Fruit fly (Drosophila melanogaster) whole organism, embryonic: ENCODE data around the gene Eig71Ed.
A peak's percentile ranks its signal among the peaks of the same experiment; 100 is the strongest.

Experiments
- Ada2b ChIP-seq: fragments of 200-800 bp; sonication (Bioruptor generic); IDR thresholded peaks from 2 replicates; pipeline ENCODE4 v1.3.6; 2022; ENCODE audit warnings: missing biosample characterization, missing genetic modification characterization
- Blimp-1 ChIP-seq: fragments of 200-800 bp; sonication (Bioruptor generic); optimal IDR thresholded peaks from 3 replicates; lab custom pipeline; 2018; ENCODE audit warnings: missing biosample characterization, missing genetic modification characterization, mild to moderate bottlenecking, moderate library complexity, missing genetic modification reagents
- CG10565 ChIP-seq: fragments of 200-800 bp; sonication (Bioruptor generic); optimal IDR thresholded peaks from 3 replicates; lab custom pipeline; 2016; ENCODE audit warnings: missing biosample characterization, mild to moderate bottlenecking, missing genetic modification characterization
- CG11695 ChIP-seq: fragments of 200-800 bp; sonication (Bioruptor generic); IDR thresholded peaks from 3 replicates; pipeline ENCODE4 v1.3.6; 2022; ENCODE audit warnings: missing biosample characterization, missing genetic modification characterization
- CG12155 ChIP-seq: fragments of 200-800 bp; sonication (Bioruptor generic); optimal IDR thresholded peaks from 3 replicates; lab custom pipeline; 2016; ENCODE audit warnings: missing biosample characterization, missing genetic modification characterization
- CG13624 ChIP-seq: fragments of 200-800 bp; sonication (Bioruptor generic); optimal IDR thresholded peaks from 2 replicates; lab custom pipeline; 2016; ENCODE audit warnings: missing biosample characterization, missing genetic modification characterization
- CG15601 ChIP-seq: fragments of 200-800 bp; sonication (Bioruptor generic); optimal IDR thresholded peaks from 3 replicates; lab custom pipeline; 2019; ENCODE audit warnings: missing biosample characterization, mild to moderate bottlenecking, missing genetic modification characterization, moderate library complexity
- CG16779 ChIP-seq: fragments of 200-800 bp; sonication (Bioruptor generic); IDR thresholded peaks from 2 replicates; pipeline ENCODE4 v1.3.6; 2022; ENCODE audit warnings: missing biosample characterization, missing genetic modification characterization
- CG16815 ChIP-seq: fragments of 200-800 bp; sonication (Bioruptor generic); optimal IDR thresholded peaks from 3 replicates; lab custom pipeline; 2017; ENCODE audit warnings: missing biosample characterization, mild to moderate bottlenecking, missing genetic modification characterization
- CG17385 ChIP-seq: fragments of 200-800 bp; sonication (Bioruptor generic); optimal IDR thresholded peaks from 3 replicates; lab custom pipeline; 2018; ENCODE audit warnings: missing biosample characterization, mild to moderate bottlenecking, missing genetic modification characterization
- CG30403 ChIP-seq: fragments of 200-800 bp; sonication (Bioruptor generic); optimal IDR thresholded peaks from 3 replicates; lab custom pipeline; 2016; ENCODE audit warnings: missing biosample characterization, missing genetic modification characterization
- CG31224 ChIP-seq: fragments of 200-800 bp; sonication (Bioruptor generic); IDR thresholded peaks from 2 replicates; pipeline ENCODE4 v1.3.6; 2022; ENCODE audit warnings: missing biosample characterization, missing genetic modification characterization
- CG4707 ChIP-seq: fragments of 200-800 bp; sonication (Bioruptor generic); optimal IDR thresholded peaks from 2 replicates; lab custom pipeline; 2018; ENCODE audit warnings: missing biosample characterization, mild to moderate bottlenecking, missing genetic modification characterization, moderate library complexity
- CG5953 ChIP-seq: fragments of 200-800 bp; sonication (Bioruptor generic); IDR thresholded peaks from 2 replicates; pipeline ENCODE4 v1.3.6; 2022; ENCODE audit warnings: missing biosample characterization, missing genetic modification characterization
- CG6791 ChIP-seq: fragments of 200-800 bp; sonication (Bioruptor generic); IDR thresholded peaks from 3 replicates; pipeline ENCODE4 v1.3.6; 2022; ENCODE audit warnings: missing biosample characterization, missing genetic modification characterization; ENCODE audit not compliant: partially characterized antibody
- CG6854 ChIP-seq: fragments of 200-800 bp; sonication (Bioruptor generic); optimal IDR thresholded peaks from 3 replicates; lab custom pipeline; 2017; ENCODE audit warnings: missing biosample characterization, mild to moderate bottlenecking, missing genetic modification characterization
- CG8359 ChIP-seq: fragments of 200-800 bp; sonication (Bioruptor generic); optimal IDR thresholded peaks from 2 replicates; lab custom pipeline; 2017; ENCODE audit warnings: missing biosample characterization, mild to moderate bottlenecking, missing genetic modification characterization, borderline replicate concordance
- CG8944 ChIP-seq: fragments of 200-800 bp; sonication (Bioruptor generic); optimal IDR thresholded peaks from 3 replicates; lab custom pipeline; 2016; ENCODE audit warnings: missing biosample characterization, missing genetic modification characterization
- CG9932 ChIP-seq: fragments of 200-800 bp; sonication (Bioruptor generic); IDR thresholded peaks from 2 replicates; pipeline ENCODE4 v1.3.6; 2022; ENCODE audit warnings: missing biosample characterization, missing genetic modification characterization
- H2.0 ChIP-seq: fragments of 200-800 bp; sonication (Bioruptor generic); IDR thresholded peaks from 2 replicates; pipeline ENCODE4 v1.3.6; 2022; ENCODE audit warnings: missing biosample characterization, missing genetic modification characterization
- NK7.1 ChIP-seq: fragments of 200-800 bp; sonication (Bioruptor generic); optimal IDR thresholded peaks from 3 replicates; lab custom pipeline; 2016; ENCODE audit warnings: missing biosample characterization, missing genetic modification characterization
- Opbp ChIP-seq: fragments of 200-800 bp; sonication (Bioruptor generic); IDR thresholded peaks from 3 replicates; pipeline ENCODE4 v1.3.6; 2022; ENCODE audit warnings: missing biosample characterization, missing genetic modification characterization; ENCODE audit not compliant: partially characterized antibody
- PHDP ChIP-seq: fragments of 200-800 bp; sonication (Bioruptor generic); optimal IDR thresholded peaks from 3 replicates; lab custom pipeline; 2018; ENCODE audit warnings: missing biosample characterization, mild to moderate bottlenecking, missing genetic modification characterization, moderate library complexity
- Sox102F ChIP-seq: fragments of 200-800 bp; sonication (Bioruptor generic); optimal IDR thresholded peaks from 2 replicates; lab custom pipeline; 2018; ENCODE audit warnings: missing biosample characterization, mild to moderate bottlenecking, missing genetic modification characterization, moderate library complexity
- Sry-δ ChIP-seq: fragments of 200-800 bp; sonication (Bioruptor generic); optimal IDR thresholded peaks from 2 replicates; lab custom pipeline; 2016; ENCODE audit warnings: missing biosample characterization, missing genetic modification characterization
- ac ChIP-seq: fragments of 200-800 bp; sonication (Bioruptor generic); optimal IDR thresholded peaks from 3 replicates; lab custom pipeline; 2017; ENCODE audit warnings: missing biosample characterization, mild to moderate bottlenecking, missing genetic modification characterization
- aop ChIP-seq: fragments of 200-800 bp; sonication (Bioruptor generic); IDR thresholded peaks from 2 replicates; pipeline ENCODE4 v1.3.6; 2022; ENCODE audit warnings: missing biosample characterization, missing genetic modification characterization
- ap ChIP-seq: fragments of 200-800 bp; sonication (Bioruptor generic); IDR thresholded peaks from 2 replicates; pipeline ENCODE4 v1.3.6; 2022; ENCODE audit warnings: missing biosample characterization, missing genetic modification characterization
- ase ChIP-seq: fragments of 200-800 bp; sonication (Bioruptor generic); IDR thresholded peaks from 3 replicates; pipeline ENCODE4 v1.3.6; 2022; ENCODE audit warnings: missing biosample characterization, missing genetic modification characterization
- bowl ChIP-seq: fragments of 200-800 bp; sonication (Bioruptor generic); IDR thresholded peaks from 2 replicates; pipeline ENCODE4 v1.3.6; 2022; ENCODE audit warnings: missing biosample characterization, missing genetic modification characterization
- caup ChIP-seq: fragments of 200-800 bp; sonication (Bioruptor generic); optimal IDR thresholded peaks from 3 replicates; lab custom pipeline; 2017; ENCODE audit warnings: missing biosample characterization, mild to moderate bottlenecking, missing genetic modification characterization, moderate library complexity; ENCODE audit not compliant: severe bottlenecking
- crc ChIP-seq: fragments of 200-800 bp; sonication (Bioruptor generic); optimal IDR thresholded peaks from 2 replicates; lab custom pipeline; 2016; ENCODE audit warnings: missing biosample characterization, missing genetic modification characterization
- dati ChIP-seq: fragments of 200-800 bp; sonication (Bioruptor generic); IDR thresholded peaks from 2 replicates; pipeline ENCODE4 v1.3.6; 2022; ENCODE audit warnings: missing biosample characterization, missing genetic modification characterization
- dimm ChIP-seq: fragments of 200-800 bp; sonication (Bioruptor generic); IDR thresholded peaks from 2 replicates; pipeline ENCODE4 v1.3.6; 2022; ENCODE audit warnings: missing biosample characterization, missing genetic modification characterization
- exex ChIP-seq: fragments of 200-800 bp; sonication (Bioruptor generic); optimal IDR thresholded peaks from 4 replicates; lab custom pipeline; 2018; ENCODE audit warnings: missing biosample characterization, mild to moderate bottlenecking, missing genetic modification characterization, moderate library complexity
- eyg ChIP-seq: fragments of 200-800 bp; sonication (Bioruptor generic); optimal IDR thresholded peaks from 3 replicates; lab custom pipeline; 2016; ENCODE audit warnings: missing biosample characterization, missing genetic modification characterization
- gfzf ChIP-seq: fragments of 200-800 bp; sonication (Bioruptor generic); optimal IDR thresholded peaks from 2 replicates; lab custom pipeline; 2016; ENCODE audit warnings: missing biosample characterization, mild to moderate bottlenecking, missing genetic modification characterization, moderate library complexity
- h ChIP-seq: fragments of >200 bp; optimal IDR thresholded peaks from 2 replicates; lab custom pipeline; 2017
- hbn ChIP-seq: fragments of 200-800 bp; sonication (Bioruptor generic); IDR thresholded peaks from 2 replicates; pipeline ENCODE4 v1.3.6; 2022; ENCODE audit warnings: missing biosample characterization, missing genetic modification characterization; ENCODE audit not compliant: partially characterized antibody
- hth ChIP-seq: fragments of >200 bp; optimal IDR thresholded peaks from 2 replicates; lab custom pipeline; 2017; ENCODE audit warnings: inconsistent platforms
- kah ChIP-seq: fragments of 200-800 bp; sonication (Bioruptor generic); optimal IDR thresholded peaks from 2 replicates; lab custom pipeline; 2018; ENCODE audit warnings: missing biosample characterization, mild to moderate bottlenecking, missing genetic modification characterization
- knrl ChIP-seq: fragments of 200-800 bp; sonication (Bioruptor generic); IDR thresholded peaks from 3 replicates; pipeline ENCODE4 v1.3.6; 2022; ENCODE audit warnings: missing biosample characterization, missing genetic modification characterization; ENCODE audit not compliant: partially characterized antibody
- pnt ChIP-seq: fragments of 200-800 bp; sonication (Bioruptor generic); optimal IDR thresholded peaks from 3 replicates; lab custom pipeline; 2016; ENCODE audit warnings: missing biosample characterization, missing genetic modification characterization
- ranshi ChIP-seq: fragments of 200-800 bp; sonication (Bioruptor generic); IDR thresholded peaks from 2 replicates; pipeline ENCODE4 v1.3.6; 2022; ENCODE audit warnings: missing biosample characterization, missing genetic modification characterization
- sr ChIP-seq: fragments of 200-800 bp; sonication (Bioruptor generic); IDR thresholded peaks from 3 replicates; pipeline ENCODE4 v1.3.6; 2022; ENCODE audit warnings: missing biosample characterization, missing genetic modification characterization
- trem ChIP-seq: fragments of 200-800 bp; optimal IDR thresholded peaks from 3 replicates; lab custom pipeline; 2019; ENCODE audit warnings: missing biosample characterization, mild to moderate bottlenecking, missing genetic modification characterization, moderate library complexity
- tup ChIP-seq: fragments of 200-800 bp; sonication (Bioruptor generic); optimal IDR thresholded peaks from 2 replicates; lab custom pipeline; 2016; ENCODE audit warnings: missing biosample characterization, mild to moderate bottlenecking, missing genetic modification characterization, moderate library complexity
- wdn ChIP-seq: fragments of 200-800 bp; sonication (Bioruptor generic); IDR thresholded peaks from 2 replicates; pipeline ENCODE4 v1.3.6; 2022; ENCODE audit warnings: missing biosample characterization, missing genetic modification characterization
- wek ChIP-seq: fragments of 200-800 bp; sonication (Bioruptor generic); optimal IDR thresholded peaks from 3 replicates; lab custom pipeline; 2018; ENCODE audit warnings: missing biosample characterization, mild to moderate bottlenecking, missing genetic modification characterization, moderate library complexity
- zen ChIP-seq: fragments of 200-800 bp; sonication (Bioruptor generic); optimal IDR thresholded peaks from 3 replicates; lab custom pipeline; 2018; ENCODE audit warnings: missing biosample characterization, mild to moderate bottlenecking, missing genetic modification characterization, moderate library complexity

The Eig71Ed gene

DNA sequence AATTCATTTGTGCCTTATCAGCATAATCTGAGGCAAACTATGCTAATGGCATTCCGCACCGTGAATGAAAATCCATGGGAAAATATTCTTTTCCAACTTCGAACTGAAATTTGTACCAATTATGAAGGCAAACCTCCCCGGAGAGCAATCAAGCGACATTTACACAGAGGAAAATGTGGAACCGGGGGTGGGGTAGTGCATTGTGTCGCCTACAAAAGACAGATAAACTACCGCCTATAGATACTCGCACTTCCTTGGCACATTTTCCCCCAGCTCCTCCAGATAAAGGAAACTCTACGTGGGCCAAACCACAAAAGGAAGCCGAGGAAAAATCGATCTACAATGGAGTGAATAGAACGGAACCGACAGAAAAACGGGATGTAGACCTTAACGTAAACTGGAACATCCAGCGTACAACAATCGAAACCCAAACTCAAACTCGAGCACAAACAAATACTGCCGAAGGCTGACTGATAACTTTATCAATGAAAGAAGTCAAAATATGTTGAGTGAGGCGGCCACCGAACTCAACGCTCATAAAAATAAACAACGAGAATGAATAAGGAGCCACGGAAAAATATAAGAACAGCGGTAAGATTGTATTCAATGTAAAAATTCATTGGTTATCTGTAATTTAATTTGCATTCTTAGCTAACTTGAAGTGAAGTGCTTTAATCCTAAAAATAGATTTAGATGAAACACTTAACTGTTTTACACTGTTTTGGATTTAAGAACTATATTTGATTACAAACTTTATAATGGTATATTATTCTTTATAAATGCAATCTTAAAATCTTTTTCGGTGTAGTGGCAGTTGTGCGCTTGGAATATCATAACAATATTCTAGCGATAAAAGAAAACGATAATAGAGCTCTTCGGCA lies 38.6 kb downstream of the Eig71Ed start (continued):
- TF ChIP-seq ap (no peak), sr (GFP tag; lab: Robert Waterston, UW) (no peak), ranshi (GFP tag; lab: Robert Waterston, UW) (0 out of 2 replicates have a peak, but pooled peaks have one; percentile 36), Opbp (GFP tag; lab: Robert Waterston, UW) (no peak), hth (lab: Kevin White, UChicago) (no peak), CG5953 (no peak), bowl (no peak), CG8944 (GFP tag; lab: Kevin White, UChicago) (no peak), wdn (GFP tag; lab: Robert Waterston, UW) (0 out of 2 replicates have a peak, but pooled peaks have one; percentile 10), CG9932 (peak; percentile 54), CG6854 (GFP tag; lab: Kevin White, UChicago) (no peak), dimm (GFP tag; lab: Robert Waterston, UW) (no peak), CG30403 (peak; percentile 53), CG16815 (GFP tag; lab: Kevin White, UChicago) (no peak), caup (GFP tag; lab: Kevin White, UChicago) (peak; percentile 30), crc (GFP tag; lab: Kevin White, UChicago) (no peak), CG4707 (GFP tag; lab: Kevin White, UChicago) (no peak), eyg (GFP tag; lab: Kevin White, UChicago) (no peak), CG6791 (GFP tag; lab: Robert Waterston, UW) (no peak), Sry-δ (no peak), CG12155 (GFP tag; lab: Kevin White, UChicago) (no peak), hbn (GFP tag; lab: Robert Waterston, UW) (no peak), H2.0 (GFP tag; lab: Robert Waterston, UW) (no peak), trem (tag; lab: Kevin White, UChicago) (peak; percentile 65), knrl (GFP tag; lab: Robert Waterston, UW) (no peak), ac (GFP tag; lab: Kevin White, UChicago) (no peak), CG10565 (GFP tag; lab: Kevin White, UChicago) (no peak), exex (tag; lab: Kevin White, UChicago) (peak; percentile 56), aop (GFP tag; lab: Robert Waterston, UW) (no peak), h (no peak), tup (no peak), ase (GFP tag; lab: Robert Waterston, UW) (no peak), kah (GFP tag; lab: Kevin White, UChicago) (no peak), CG11695 (GFP tag; lab: Robert Waterston, UW) (no peak), CG8359 (no peak), CG16779 (GFP tag; lab: Robert Waterston, UW) (no peak), Sox102F (GFP tag; lab: Kevin White, UChicago) (peak; percentile 15), dati (GFP tag; lab: Robert Waterston, UW) (no peak), Blimp-1 (GFP tag; lab: Kevin White, UChicago) (peak; percentile 84), CG13624 (GFP tag; lab: Kevin White, UChicago) (no peak), wek (GFP tag; lab: Kevin White, UChicago) (no peak), CG17385 (GFP tag; lab: Kevin White, UChicago) (peak; percentile 8), gfzf (GFP tag; lab: Kevin White, UChicago) (no peak), CG31224 (GFP tag; lab: Robert Waterston, UW) (no peak), NK7.1 (peak; percentile 41), zen (tag; lab: Kevin White, UChicago) (peak; percentile 64), PHDP (tag; lab: Kevin White, UChicago) (peak; percentile 54), Ada2b (GFP tag; lab: Robert Waterston, UW) (peak; percentile 44), CG15601 (tag; lab: Kevin White, UChicago) (peak; percentile 6), pnt (GFP tag; lab: Kevin White, UChicago) (no peak)
